Fruit fly (Drosophila melanogaster) whole organism, embryonic: ENCODE data around the gene Hou.

Source experiments
- Atf3 ChIP-seq: fragments of 200-800 bp; sonication (Bioruptor generic); optimal IDR thresholded peaks from 3 replicates; lab custom pipeline; 2016; ENCODE audit warnings: missing biosample characterization, missing genetic modification characterization
- CG10654 ChIP-seq: fragments of 200-800 bp; sonication (Bioruptor generic); optimal IDR thresholded peaks from 2 replicates; lab custom pipeline; 2016; ENCODE audit warnings: missing biosample characterization, missing genetic modification characterization
- CG11085 ChIP-seq: fragments of 200-800 bp; sonication (Bioruptor generic); IDR thresholded peaks from 2 replicates; pipeline ENCODE4 v1.3.6; 2022; ENCODE audit warnings: missing biosample characterization, missing genetic modification characterization
- CG13296 ChIP-seq: fragments of 200-800 bp; sonication (Bioruptor generic); optimal IDR thresholded peaks from 3 replicates; lab custom pipeline; 2018; ENCODE audit warnings: missing biosample characterization, mild to moderate bottlenecking, missing genetic modification characterization
- CG13894 ChIP-seq: fragments of 200-800 bp; sonication (Bioruptor generic); optimal IDR thresholded peaks from 3 replicates; lab custom pipeline; 2018; ENCODE audit warnings: missing biosample characterization, mild to moderate bottlenecking, missing genetic modification characterization, moderate library complexity
- CG15011 ChIP-seq: fragments of 200-800 bp; sonication (Bioruptor generic); optimal IDR thresholded peaks from 3 replicates; lab custom pipeline; 2018; ENCODE audit warnings: missing biosample characterization, mild to moderate bottlenecking, missing genetic modification characterization
- CG17328 ChIP-seq: fragments of 200-800 bp; sonication (Bioruptor generic); IDR thresholded peaks from 2 replicates; pipeline ENCODE4 v1.3.6; 2022; ENCODE audit warnings: missing biosample characterization, missing genetic modification characterization
- CG17829 ChIP-seq: fragments of 200-800 bp; optimal IDR thresholded peaks from 2 replicates; lab custom pipeline; 2019; ENCODE audit warnings: missing biosample characterization, mild to moderate bottlenecking, missing genetic modification characterization, moderate library complexity
- CG31365 ChIP-seq: fragments of 200-800 bp; sonication (Bioruptor generic); optimal IDR thresholded peaks from 2 replicates; lab custom pipeline; 2018; ENCODE audit warnings: missing biosample characterization, mild to moderate bottlenecking, missing genetic modification characterization
- CG3838 ChIP-seq: fragments of 200-800 bp; sonication (Bioruptor generic); optimal IDR thresholded peaks from 3 replicates; lab custom pipeline; 2016; ENCODE audit warnings: missing biosample characterization, missing genetic modification characterization
- CG43689 ChIP-seq: fragments of 200-800 bp; sonication (Bioruptor generic); IDR thresholded peaks from 2 replicates; pipeline ENCODE4 v1.3.6; 2022; ENCODE audit warnings: missing biosample characterization, missing genetic modification characterization
- CG4820 ChIP-seq: fragments of 200-800 bp; sonication (Bioruptor generic); optimal IDR thresholded peaks from 3 replicates; lab custom pipeline; 2016; ENCODE audit warnings: missing biosample characterization, missing genetic modification characterization
- CG6791 ChIP-seq: fragments of 200-800 bp; sonication (Bioruptor generic); IDR thresholded peaks from 3 replicates; pipeline ENCODE4 v1.3.6; 2022; ENCODE audit warnings: missing biosample characterization, missing genetic modification characterization; ENCODE audit not compliant: partially characterized antibody
- CkIIα-i1 ChIP-seq: fragments of 200-800 bp; sonication (Bioruptor generic); IDR thresholded peaks from 2 replicates; pipeline ENCODE4 v1.3.6; 2022; ENCODE audit warnings: missing biosample characterization, missing genetic modification characterization
- Elba2 ChIP-seq: fragments of 200-800 bp; sonication (Bioruptor generic); optimal IDR thresholded peaks from 3 replicates; lab custom pipeline; 2016; ENCODE audit warnings: missing biosample characterization, missing genetic modification characterization
- Hey ChIP-seq: fragments of 200-800 bp; sonication (Bioruptor generic); optimal IDR thresholded peaks from 3 replicates; lab custom pipeline; 2018; ENCODE audit warnings: missing biosample characterization, mild to moderate bottlenecking, missing genetic modification characterization
- Hmx ChIP-seq: fragments of 200-800 bp; sonication (Bioruptor generic); optimal IDR thresholded peaks from 2 replicates; lab custom pipeline; 2016; ENCODE audit warnings: missing biosample characterization, missing genetic modification characterization
- Lhr ChIP-seq: fragments of 200-800 bp; sonication (Bioruptor generic); optimal IDR thresholded peaks from 3 replicates; lab custom pipeline; 2017; ENCODE audit warnings: mild to moderate bottlenecking, missing biosample characterization, missing genetic modification reagents, missing genetic modification characterization
- Mes4 ChIP-seq: fragments of 200-800 bp; sonication (Bioruptor generic); optimal IDR thresholded peaks from 2 replicates; lab custom pipeline; 2016; ENCODE audit warnings: missing biosample characterization, missing genetic modification characterization
- Myb ChIP-seq: fragments of 200-800 bp; sonication (Bioruptor generic); optimal IDR thresholded peaks from 2 replicates; lab custom pipeline; 2016; ENCODE audit warnings: missing biosample characterization, missing genetic modification characterization
- NC2β ChIP-seq: fragments of 200-800 bp; sonication (Bioruptor generic); optimal IDR thresholded peaks from 2 replicates; lab custom pipeline; 2016; ENCODE audit warnings: missing biosample characterization, missing genetic modification characterization
- PHDP ChIP-seq: fragments of 200-800 bp; sonication (Bioruptor generic); optimal IDR thresholded peaks from 3 replicates; lab custom pipeline; 2018; ENCODE audit warnings: missing biosample characterization, mild to moderate bottlenecking, missing genetic modification characterization, moderate library complexity
- Tbp ChIP-seq: fragments of >200 bp; optimal IDR thresholded peaks from 2 replicates; lab custom pipeline; 2018; ENCODE audit warnings: missing biosample characterization, missing genetic modification characterization
- Trl ChIP-seq, 3 experiments: fragments of >200 bp in 2 of 3; fragments of 200-800 bp in 1 of 3; sonication (Bioruptor generic) in 1 of 3; optimal IDR thresholded peaks; 2 replicates in 1 of 3; 3 replicates in 2 of 3; lab custom pipeline; 2016 to 2017; ENCODE audit warnings: missing biosample characterization in 1 of 3, missing genetic modification characterization in 1 of 3
- Xrp1 ChIP-seq: fragments of 200-800 bp; sonication (Bioruptor generic); IDR thresholded peaks from 2 replicates; pipeline ENCODE4 v1.3.6; 2022; ENCODE audit warnings: missing biosample characterization, missing genetic modification characterization
- amos ChIP-seq: fragments of 200-800 bp; sonication (Bioruptor generic); IDR thresholded peaks from 2 replicates; pipeline ENCODE4 v1.3.6; 2022; ENCODE audit warnings: missing biosample characterization, missing genetic modification characterization; ENCODE audit not compliant: partially characterized antibody
- az2 ChIP-seq: fragments of 200-800 bp; sonication (Bioruptor generic); optimal IDR thresholded peaks from 3 replicates; lab custom pipeline; 2016; ENCODE audit warnings: missing biosample characterization, missing genetic modification characterization
- btn ChIP-seq: fragments of 200-800 bp; sonication (Bioruptor generic); optimal IDR thresholded peaks from 2 replicates; lab custom pipeline; 2016; ENCODE audit warnings: missing biosample characterization, missing genetic modification characterization
- cato ChIP-seq: fragments of 200-800 bp; sonication (Bioruptor generic); optimal IDR thresholded peaks from 2 replicates; lab custom pipeline; 2016; ENCODE audit warnings: missing biosample characterization, missing genetic modification characterization, borderline replicate concordance
- cg ChIP-seq: fragments of 200-800 bp; sonication (Bioruptor generic); optimal IDR thresholded peaks from 3 replicates; lab custom pipeline; 2019; ENCODE audit warnings: missing biosample characterization, mild to moderate bottlenecking, missing genetic modification characterization, moderate library complexity
- chif ChIP-seq, 2 experiments: fragments of 200-800 bp; sonication (Bioruptor generic); optimal IDR thresholded peaks; 3 replicates each; lab custom pipeline; 2016; ENCODE audit warnings: missing biosample characterization in 2 of 2, missing genetic modification characterization in 2 of 2
- dimm ChIP-seq: fragments of 200-800 bp; sonication (Bioruptor generic); IDR thresholded peaks from 2 replicates; pipeline ENCODE4 v1.3.6; 2022; ENCODE audit warnings: missing biosample characterization, missing genetic modification characterization
- ewg ChIP-seq: fragments of 200-800 bp; sonication (Bioruptor generic); optimal IDR thresholded peaks from 3 replicates; lab custom pipeline; 2017; ENCODE audit warnings: mild to moderate bottlenecking, missing biosample characterization, missing genetic modification reagents, missing genetic modification characterization
- gcm2 ChIP-seq: fragments of 200-800 bp; sonication (Bioruptor generic); optimal IDR thresholded peaks from 2 replicates; lab custom pipeline; 2016; ENCODE audit warnings: missing biosample characterization, missing genetic modification characterization
- gem ChIP-seq: fragments of 200-800 bp; sonication (Bioruptor generic); optimal IDR thresholded peaks from 2 replicates; lab custom pipeline; 2019; ENCODE audit warnings: missing biosample characterization, mild to moderate bottlenecking, missing genetic modification characterization, moderate library complexity
- gfzf ChIP-seq: fragments of 200-800 bp; sonication (Bioruptor generic); optimal IDR thresholded peaks from 2 replicates; lab custom pipeline; 2016; ENCODE audit warnings: missing biosample characterization, mild to moderate bottlenecking, missing genetic modification characterization, moderate library complexity
- gt ChIP-seq: fragments of 200-800 bp; sonication (Bioruptor generic); IDR thresholded peaks from 2 replicates; pipeline ENCODE4 v1.3.6; 2022; ENCODE audit warnings: missing biosample characterization, missing genetic modification characterization
- jigr1 ChIP-seq: fragments of 200-800 bp; sonication (Bioruptor generic); IDR thresholded peaks from 3 replicates; pipeline ENCODE4 v1.3.6; 2022; ENCODE audit warnings: missing biosample characterization, missing genetic modification characterization
- klu ChIP-seq: fragments of 200-800 bp; sonication (Bioruptor generic); IDR thresholded peaks from 2 replicates; pipeline ENCODE4 v1.3.6; 2022; ENCODE audit warnings: missing biosample characterization, missing genetic modification characterization
- knrl ChIP-seq: fragments of 200-800 bp; sonication (Bioruptor generic); IDR thresholded peaks from 3 replicates; pipeline ENCODE4 v1.3.6; 2022; ENCODE audit warnings: missing biosample characterization, missing genetic modification characterization; ENCODE audit not compliant: partially characterized antibody
- lbe ChIP-seq: fragments of 200-800 bp; sonication (Bioruptor generic); optimal IDR thresholded peaks from 2 replicates; lab custom pipeline; 2016; ENCODE audit warnings: missing biosample characterization, mild to moderate bottlenecking, missing genetic modification characterization
- mirr ChIP-seq: fragments of 200-800 bp; sonication (Bioruptor generic); optimal IDR thresholded peaks from 3 replicates; lab custom pipeline; 2018; ENCODE audit warnings: missing biosample characterization, mild to moderate bottlenecking, missing genetic modification characterization
- oc ChIP-seq: fragments of 200-800 bp; sonication (Bioruptor generic); optimal IDR thresholded peaks from 2 replicates; lab custom pipeline; 2018; ENCODE audit warnings: missing biosample characterization, mild to moderate bottlenecking, missing genetic modification characterization, moderate library complexity
- org-1 ChIP-seq: fragments of 200-800 bp; sonication (Bioruptor generic); optimal IDR thresholded peaks from 2 replicates; lab custom pipeline; 2017; ENCODE audit warnings: missing biosample characterization, missing genetic modification characterization
- repo ChIP-seq: fragments of 200-800 bp; sonication (Bioruptor generic); optimal IDR thresholded peaks from 2 replicates; lab custom pipeline; 2016; ENCODE audit warnings: missing biosample characterization, missing genetic modification characterization
- ro ChIP-seq: fragments of 200-800 bp; sonication (Bioruptor generic); IDR thresholded peaks from 2 replicates; pipeline ENCODE4 v1.3.6; 2022; ENCODE audit warnings: missing biosample characterization, missing genetic modification characterization
- vnd ChIP-seq: fragments of 200-800 bp; sonication (Bioruptor generic); IDR thresholded peaks from 3 replicates; pipeline ENCODE4 v1.3.6; 2022; ENCODE audit warnings: missing biosample characterization, missing genetic modification characterization; ENCODE audit not compliant: partially characterized antibody
- wdn ChIP-seq: fragments of 200-800 bp; sonication (Bioruptor generic); IDR thresholded peaks from 2 replicates; pipeline ENCODE4 v1.3.6; 2022; ENCODE audit warnings: missing biosample characterization, missing genetic modification characterization
- zen2 ChIP-seq: fragments of 200-800 bp; sonication (Bioruptor generic); IDR thresholded peaks from 3 replicates; pipeline ENCODE4 v1.3.6; 2022; ENCODE audit warnings: missing biosample characterization, missing genetic modification characterization; ENCODE audit not compliant: partially characterized antibody
- zfh1 ChIP-seq: fragments of 200-800 bp; sonication (Bioruptor generic); IDR thresholded peaks from 3 replicates; pipeline ENCODE4 v1.3.6; 2022; ENCODE audit warnings: missing biosample characterization, missing genetic modification characterization

The Hou gene

DNA sequence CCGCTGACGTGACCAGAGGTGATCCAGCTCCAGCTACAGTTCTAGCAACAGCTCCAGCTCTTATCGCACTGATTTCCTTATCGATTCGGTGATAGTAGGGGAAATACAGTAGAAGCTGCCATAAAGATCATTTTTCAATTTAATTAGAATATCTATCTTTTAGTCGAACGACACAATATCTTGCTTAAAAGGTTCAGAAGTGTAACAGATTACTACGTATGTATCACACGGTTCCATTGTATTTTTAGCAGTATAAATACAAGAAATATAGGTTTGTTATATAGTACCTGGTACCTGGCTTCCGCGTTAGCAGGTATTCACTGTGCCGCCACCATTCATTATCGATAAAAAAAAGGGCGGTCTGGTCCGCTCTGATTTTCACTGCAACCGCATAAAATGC lies 5.4 kb downstream of the Hou start (continued):
- TF ChIP-seq gem (tag; lab: Kevin White, UChicago): peak; percentile 89
- TF ChIP-seq mirr: peak; percentile 31
- TF ChIP-seq Lhr (GFP tag; lab: Kevin White, UChicago): peak; percentile 30
- no peak for TF ChIP-seq CkIIα-i1 (GFP tag; lab: Robert Waterston, UW)
- no peak for TF ChIP-seq dimm (GFP tag; lab: Robert Waterston, UW)
- no peak for TF ChIP-seq vnd (GFP tag; lab: Robert Waterston, UW)
- peak; percentile 58 for TF ChIP-seq btn (GFP tag; lab: Kevin White, UChicago)
- no peak for TF ChIP-seq zen2 (GFP tag; lab: Robert Waterston, UW)
- peak; percentile 71 for TF ChIP-seq CG15011
- peak; percentile 68 for TF ChIP-seq Mes4 (GFP tag; lab: Kevin White, UChicago)
- no peak for TF ChIP-seq CG6791
- TF ChIP-seq lbe: peak; percentile 54
- no peak for TF ChIP-seq Tbp
- peak; percentile 67 for TF ChIP-seq NC2β (GFP tag; lab: Kevin White, UChicago)
- TF ChIP-seq Myb (GFP tag; lab: Kevin White, UChicago): peak; percentile 48
- TF ChIP-seq CG10654 (GFP tag; lab: Kevin White, UChicago): peak; percentile 56
- no peak for TF ChIP-seq Trl (optimal IDR thresholded peaks at IDR 0.05; lab: Kevin White, UChicago)
- TF ChIP-seq Trl (GFP tag; optimal IDR thresholded peaks at IDR 0.05; lab: Kevin White, UChicago): peak; percentile 75
- TF ChIP-seq cg (GFP tag; lab: Kevin White, UChicago): no peak
- peak; percentile 70 for TF ChIP-seq CG13894 (tag; lab: Kevin White, UChicago)
- peak; percentile 59 for TF ChIP-seq Atf3 (GFP tag; lab: Kevin White, UChicago)
- no peak for TF ChIP-seq jigr1 (GFP tag; lab: Robert Waterston, UW)
- TF ChIP-seq CG3838 (GFP tag; lab: Kevin White, UChicago): peak; percentile 31
- no peak for TF ChIP-seq gcm2 (GFP tag; lab: Kevin White, UChicago)
- TF ChIP-seq org-1: peak; percentile 66
- peak; percentile 84 for TF ChIP-seq PHDP
- TF ChIP-seq oc (tag; lab: Kevin White, UChicago): peak; percentile 85
- peak; percentile 20; the same call in 1 of the 2 replicates for TF ChIP-seq klu (GFP tag; lab: Robert Waterston, UW)
- peak; percentile 62 for TF ChIP-seq CG31365 (tag; lab: Kevin White, UChicago)
- TF ChIP-seq az2 (GFP tag; lab: Kevin White, UChicago): peak; percentile 84
- no peak for TF ChIP-seq knrl
- peak; percentile 34 for TF ChIP-seq Hey (tag; lab: Kevin White, UChicago)
- TF ChIP-seq cato (GFP tag; lab: Kevin White, UChicago): peak; percentile 73
- peak; percentile 44; the same call in 1 of the 2 replicates for TF ChIP-seq CG43689 (GFP tag; lab: Robert Waterston, UW)
- TF ChIP-seq Elba2 (GFP tag; lab: Kevin White, UChicago): no peak
- peak; percentile 70 for TF ChIP-seq ewg (GFP tag; lab: Kevin White, UChicago)
- peak; percentile 79 for TF ChIP-seq zfh1 (GFP tag; lab: Robert Waterston, UW)
- TF ChIP-seq CG13296 (GFP tag; lab: Kevin White, UChicago): peak; percentile 87
- 0 out of 2 replicates have a peak, but pooled peaks have one; percentile 21 for TF ChIP-seq wdn (GFP tag; lab: Robert Waterston, UW)
- peak; percentile 66; the same call in 1 of the 2 replicates for TF ChIP-seq CG17328 (GFP tag; lab: Robert Waterston, UW)
- TF ChIP-seq CG11085: no peak; the same call in none of the 2 replicates
- peak; percentile 60 for TF ChIP-seq repo (GFP tag; lab: Kevin White, UChicago)
- no peak for TF ChIP-seq amos (GFP tag; lab: Robert Waterston, UW)
- TF ChIP-seq gfzf: no peak
- peak; percentile 79 for TF ChIP-seq CG4820 (GFP tag; lab: Kevin White, UChicago)
- TF ChIP-seq Xrp1 (GFP tag; lab: Robert Waterston, UW): peak; percentile 81
- peak; percentile 65 to 85 for TF ChIP-seq chif (GFP tag; optimal IDR thresholded peaks at IDR 0.05; lab: Kevin White, UChicago)
- peak; percentile 87 for TF ChIP-seq CG17829 (tag; lab: Kevin White, UChicago)
- TF ChIP-seq gt (GFP tag; lab: Robert Waterston, UW): peak; percentile 53; the same call in 1 of the 2 replicates
- TF ChIP-seq Hmx (GFP tag; lab: Kevin White, UChicago): peak; percentile 52
- no peak for TF ChIP-seq ro (GFP tag; lab: Robert Waterston, UW)
